Worm (Caenorhabditis elegans): ENCODE measurements around the gene gfm-1.

gfm-1 gene

ce11 chrII:13156971-13157370, 39.7 kb downstream of the gfm-1 start, which contains the start of the genes hpr-17 and F32A11.1:
Gene hpr-17 (minus strand): TSS chrII:13157047.
Gene F32A11.1 (plus strand): TSS chrII:13157329.
- TF ChIP-seq unc-62 (GFP tag; optimal IDR thresholded peaks at IDR 0.05) (no peak), lsy-2 (tag; optimal IDR thresholded peaks at IDR 0.05) (peak; percentile 92 to 93), hlh-17 (GFP tag; optimal IDR thresholded peaks at IDR 0.05; ENCODE audit: borderline replicate concordance) (no peak), rnt-1 (tag; optimal IDR thresholded peaks at IDR 0.05) (peak; percentile 96), swsn-7 (tag; optimal IDR thresholded peaks at IDR 0.05) (peak; percentile 84), ceh-90 (tag; optimal IDR thresholded peaks at IDR 0.05) (peak; percentile 51), dpl-1 (GFP tag; optimal IDR thresholded peaks at IDR 0.05) (peak; percentile 99), nhr-237 (tag; optimal IDR thresholded peaks at IDR 0.05) (no peak), ces-1 (GFP tag; optimal IDR thresholded peaks at IDR 0.05) (no peak), C34B4.2 (tag; optimal IDR thresholded peaks at IDR 0.05) (no peak), lin-35 (GFP tag; optimal IDR thresholded peaks at IDR 0.05) (peak; percentile 99), unc-86 (tag; optimal IDR thresholded peaks at IDR 0.05) (peak; percentile 85), nhr-11 (tag; optimal IDR thresholded peaks at IDR 0.05) (peak; percentile 74), nhr-84 (tag; optimal IDR thresholded peaks at IDR 0.05) (no peak), C04F5.9 (tag; optimal IDR thresholded peaks at IDR 0.05) (peak; percentile 69), unc-130 (tag; optimal IDR thresholded peaks at IDR 0.05) (peak; percentile 78), unc-30 (tag; optimal IDR thresholded peaks at IDR 0.05) (no peak), irx-1 (tag; optimal IDR thresholded peaks at IDR 0.05) (peak; percentile 89), ceh-63 (GFP tag; optimal IDR thresholded peaks at IDR 0.05) (no peak), aly-2 (tag; optimal IDR thresholded peaks at IDR 0.05) (peak; percentile 79), pag-3 (tag; optimal IDR thresholded peaks at IDR 0.05; ENCODE audit: borderline replicate concordance, insufficient read depth) (no peak), dsc-1 (tag; optimal IDR thresholded peaks at IDR 0.05) (peak; percentile 87), ets-5 (GFP tag; IDR thresholded peaks at IDR 0.05) (no peak), grh-1 (GFP tag; IDR thresholded peaks at IDR 0.05) (peak; percentile 90), xbp-1 (tag; optimal IDR thresholded peaks at IDR 0.05) (peak; percentile 84), C16A3.4 (tag; optimal IDR thresholded peaks at IDR 0.05) (peak; percentile 86), mef-2 (tag; optimal IDR thresholded peaks at IDR 0.05) (peak; percentile 13), egl-13 (tag; optimal IDR thresholded peaks at IDR 0.05) (peak; percentile 49), mdl-1 (tag; optimal IDR thresholded peaks at IDR 0.05) (peak in 1 of 2 experiments; percentile 74), jun-1 (tag; optimal IDR thresholded peaks at IDR 0.05) (peak; percentile 79), nhr-90 (tag; optimal IDR thresholded peaks at IDR 0.05; ENCODE audit: poor library complexity) (peak; percentile 88), lin-15B (tag; optimal IDR thresholded peaks at IDR 0.05) (peak; percentile 90), vab-15 (tag; optimal IDR thresholded peaks at IDR 0.05) (no peak), efl-3 (GFP tag; optimal IDR thresholded peaks at IDR 0.05) (no peak), snpc-4 (tag; optimal IDR thresholded peaks at IDR 0.05) (peak; percentile 90), lir-3 (tag; optimal IDR thresholded peaks at IDR 0.05; ENCODE audit: poor library complexity) (peak; percentile 77), sox-4 (tag; optimal IDR thresholded peaks at IDR 0.05) (peak; percentile 33), fos-1 (tag; optimal IDR thresholded peaks at IDR 0.05) (peak; percentile 78), nhr-47 (tag; optimal IDR thresholded peaks at IDR 0.05) (peak; percentile 94), fkh-4 (tag; optimal IDR thresholded peaks at IDR 0.05; ENCODE audit: borderline replicate concordance) (no peak), sptf-1 (tag; optimal IDR thresholded peaks at IDR 0.05) (no peak), ceh-88 (GFP tag; IDR thresholded peaks at IDR 0.05) (peak; percentile 36; the same call in 1 of the 2 replicates), mab-9 (GFP tag; IDR thresholded peaks at IDR 0.05) (peak; percentile 76), zip-4 (GFP tag; optimal IDR thresholded peaks at IDR 0.05) (peak; percentile 61), aha-1 (tag; optimal IDR thresholded peaks at IDR 0.05) (peak; percentile 27), sup-37 (GFP tag; optimal IDR thresholded peaks at IDR 0.05) (peak; percentile 66), lin-39 (tag; optimal IDR thresholded peaks at IDR 0.05) (peak; percentile 83), nhr-85 (tag) (peak; percentile 90), lin-14 (GFP tag; optimal IDR thresholded peaks at IDR 0.05) (peak; percentile 83), pax-3 (tag; optimal IDR thresholded peaks at IDR 0.05) (peak; percentile 70), nhr-19 (GFP tag; conservative IDR thresholded peaks at IDR 0.05) (peak; percentile 92), isw-1 (GFP tag; IDR thresholded peaks at IDR 0.05) (peak; percentile 88)
